Worm (Caenorhabditis elegans) whole organism, L3 larva: Measurements from ENCODE around the gene cpg-19.

Experiments
- ceh-9 ChIP-seq: sonication (generic microtip); optimal IDR thresholded peaks from 2 replicates; lab custom pipeline; 2018; ENCODE audit warnings: missing biosample characterization, missing genetic modification characterization
- elt-3 ChIP-seq, 3 experiments: fragments of 150-350 bp in 1 of 3; sonication (generic microtip) in 2 of 3; optimal IDR thresholded peaks; 2 replicates in 2 of 3; 4 replicates in 1 of 3; lab custom pipeline; 2014 to 2017; ENCODE audit warnings: missing biosample characterization in 3 of 3, missing genetic modification characterization in 3 of 3
- lin-15B ChIP-seq: fragments of 150-350 bp; optimal IDR thresholded peaks from 2 replicates; lab custom pipeline; 2014; ENCODE audit warnings: missing biosample characterization, missing genetic modification characterization
- nhr-25 ChIP-seq: sonication (generic microtip); optimal IDR thresholded peaks from 2 replicates; lab custom pipeline; 2017; ENCODE audit warnings: missing biosample characterization, missing genetic modification characterization
- nhr-28 ChIP-seq: fragments of 150-350 bp; optimal IDR thresholded peaks from 2 replicates; lab custom pipeline; 2014; ENCODE audit warnings: missing biosample characterization, missing genetic modification characterization
- pqm-1 ChIP-seq: fragments of 150-350 bp; optimal IDR thresholded peaks from 2 replicates; lab custom pipeline; 2017; ENCODE audit warnings: missing biosample characterization, missing genetic modification characterization, inconsistent platforms
- snpc-4 ChIP-seq: fragments of 150-350 bp; optimal IDR thresholded peaks from 2 replicates; lab custom pipeline; 2014; ENCODE audit warnings: missing biosample characterization, missing genetic modification characterization
- ztf-11 ChIP-seq: fragments of 150-350 bp; optimal IDR thresholded peaks from 2 replicates; lab custom pipeline; 2014; ENCODE audit warnings: missing biosample characterization, missing genetic modification characterization

ce11 chrX:16633052-16633451 lies 11.4 kb downstream of the cpg-19 start, which contains the start of gene C06G1.1:
- TF ChIP-seq elt-3 (tag; optimal IDR thresholded peaks at IDR 0.05; lab: Kevin White, UChicago), result no peak
- TF ChIP-seq snpc-4 (tag; lab: Kevin White, UChicago), result no peak
- no peak for TF ChIP-seq pqm-1 (tag; lab: Kevin White, UChicago)
- no peak for TF ChIP-seq nhr-25 (tag; lab: Kevin White, UChicago)
- TF ChIP-seq ceh-9 (tag; lab: Kevin White, UChicago), result no peak
- TF ChIP-seq ztf-11 (tag; lab: Kevin White, UChicago), result no peak
- no peak for TF ChIP-seq lin-15B
- no peak for TF ChIP-seq nhr-28 (tag; lab: Kevin White, UChicago)
